Worm (Caenorhabditis elegans) whole organism, early embryonic: ENCODE results near the gene T23G7.2.

Experiments
- B0310.2 ChIP-seq: sonication (generic microtip); optimal IDR thresholded peaks from 2 replicates; lab custom pipeline; 2016; ENCODE audit warnings: mild to moderate bottlenecking, missing genetic modification characterization, missing compliant biosample characterization
- F13C5.2 ChIP-seq: sonication (generic microtip); optimal IDR thresholded peaks from 2 replicates; lab custom pipeline; 2017; ENCODE audit warnings: mild to moderate bottlenecking, missing genetic modification characterization, inconsistent platforms, missing compliant biosample characterization
- aly-1 ChIP-seq: sonication (generic microtip); optimal IDR thresholded peaks from 2 replicates; lab custom pipeline; 2016; ENCODE audit warnings: missing genetic modification characterization, missing compliant biosample characterization
- ama-1 ChIP-seq: fragments of 150-350 bp; optimal IDR thresholded peaks from 2 replicates; lab custom pipeline; 2014
- ceh-13 ChIP-seq: fragments of 200-800 bp; sonication (Bioruptor generic); optimal IDR thresholded peaks from 2 replicates; lab custom pipeline; 2018; ENCODE audit warnings: mild to moderate bottlenecking, missing genetic modification characterization, missing compliant biosample characterization
- ceh-36 ChIP-seq: sonication (generic microtip); optimal IDR thresholded peaks from 2 replicates; lab custom pipeline; 2016; ENCODE audit warnings: missing genetic modification characterization, inconsistent platforms, missing compliant biosample characterization
- ets-7 ChIP-seq: sonication (generic microtip); optimal IDR thresholded peaks from 2 replicates; lab custom pipeline; 2016; ENCODE audit warnings: missing genotype, missing genetic modification characterization, missing compliant biosample characterization
- flt-1 ChIP-seq: fragments of 200-800 bp; sonication (Bioruptor generic); IDR thresholded peaks from 2 replicates; pipeline ENCODE4 v1.3.6; 2022; ENCODE audit warnings: missing genetic modification characterization, missing compliant biosample characterization
- hmbx-1 ChIP-seq: sonication (generic microtip); optimal IDR thresholded peaks from 2 replicates; lab custom pipeline; 2016; ENCODE audit warnings: mild to moderate bottlenecking, missing genetic modification characterization, missing compliant biosample characterization
- hmg-4 ChIP-seq: fragments of 200-800 bp; sonication (Bioruptor generic); optimal IDR thresholded peaks from 2 replicates; lab custom pipeline; 2018; ENCODE audit warnings: mild to moderate bottlenecking, missing genetic modification characterization, missing compliant biosample characterization
- hnd-1 ChIP-seq: sonication (generic microtip); optimal IDR thresholded peaks from 2 replicates; lab custom pipeline; 2016; ENCODE audit warnings: missing genetic modification characterization, missing compliant biosample characterization
- pes-1 ChIP-seq: fragments of 200-800 bp; sonication (Bioruptor generic); IDR thresholded peaks from 2 replicates; pipeline ENCODE4 v1.3.6; 2022; ENCODE audit warnings: missing genetic modification reagents, missing genetic modification characterization, missing compliant biosample characterization
- scrt-1 ChIP-seq: fragments of 200-800 bp; sonication (Bioruptor generic); IDR thresholded peaks from 2 replicates; pipeline ENCODE4 v1.3.6; 2022; ENCODE audit warnings: missing genetic modification characterization, missing compliant biosample characterization
- sea-1 ChIP-seq: fragments of 200-800 bp; sonication (Bioruptor generic); conservative IDR thresholded peaks from 2 replicates; pipeline ENCODE4 v1.3.6; 2022; ENCODE audit warnings: missing genetic modification characterization, missing compliant biosample characterization
- tbx-11 ChIP-seq: fragments of 200-800 bp; sonication (Bioruptor generic); IDR thresholded peaks from 2 replicates; pipeline ENCODE4 v1.3.6; 2022; ENCODE audit warnings: missing genetic modification characterization, missing compliant biosample characterization
- tbx-37 ChIP-seq: fragments of 200-800 bp; sonication (Bioruptor generic); conservative IDR thresholded peaks from 2 replicates; pipeline ENCODE4 v1.3.6; 2022; ENCODE audit warnings: missing genetic modification reagents, missing genetic modification characterization, missing compliant biosample characterization
- tra-4 ChIP-seq: sonication (generic microtip); optimal IDR thresholded peaks from 2 replicates; lab custom pipeline; 2017; ENCODE audit warnings: missing genetic modification characterization, missing compliant biosample characterization

T23G7.2 gene

ce11 chrII:9163348-9163747 is 9.4 kb downstream of the T23G7.2 start:
- peak; percentile 26 for TF ChIP-seq ama-1 (lab: Kevin White, UChicago)
- TF ChIP-seq hmbx-1: no peak

- TF ChIP-seq flt-1 (GFP tag; lab: Robert Waterston, UW) (no peak), tra-4 (tag; lab: Kevin White, UChicago) (no peak), ets-7 (tag; lab: Kevin White, UChicago) (no peak), aly-1 (tag; lab: Kevin White, UChicago) (no peak), F13C5.2 (tag; lab: Kevin White, UChicago) (no peak), B0310.2 (tag; lab: Kevin White, UChicago) (no peak), hmbx-1 (no peak), ama-1 (lab: Kevin White, UChicago) (no peak), hmg-4 (GFP tag; lab: Kevin White, UChicago) (no peak), ceh-36 (tag; lab: Kevin White, UChicago) (no peak), sea-1 (GFP tag; lab: Robert Waterston, UW) (no peak), tbx-37 (GFP tag; lab: Robert Waterston, UW) (no peak), scrt-1 (no peak)
Observed at ce11 chrII:9161023-9161422, 11.7 kb downstream of the T23G7.2 start, which contains the start of gene rhy-1. TSS of gene rhy-1 (plus strand) at chrII:9161379.

DNA sequence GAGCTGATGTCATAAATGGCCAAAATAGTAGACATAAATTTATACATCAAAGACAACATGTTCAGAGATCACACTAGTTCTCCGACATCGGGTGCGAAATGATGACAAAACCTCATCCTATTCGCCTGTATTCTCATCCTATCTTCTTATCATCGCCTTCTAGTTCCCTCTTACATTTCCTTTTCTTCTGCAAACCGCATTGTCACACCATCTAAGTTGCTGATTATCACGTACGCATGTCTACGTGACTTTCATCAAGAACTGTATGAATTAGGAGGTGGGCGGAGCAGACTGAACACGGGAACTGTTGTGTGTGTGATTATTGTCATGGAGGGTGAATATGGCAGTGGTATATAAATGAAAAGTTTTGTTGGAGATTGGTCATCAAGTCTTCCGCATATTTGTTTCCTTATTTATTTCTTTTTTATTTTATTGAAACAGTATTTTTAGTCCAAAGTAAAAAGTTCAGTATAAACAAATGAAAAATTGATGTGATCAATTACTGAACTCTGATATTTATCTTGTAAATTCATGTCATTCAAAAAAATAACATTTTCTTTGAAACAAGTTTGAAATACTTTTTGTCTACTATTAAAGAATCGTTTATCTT is 12.4 kb downstream of the T23G7.2 start:
- TF ChIP-seq scrt-1: no peak
- TF ChIP-seq F13C5.2 (tag; lab: Kevin White, UChicago): no peak
- TF ChIP-seq tbx-37 (GFP tag; lab: Robert Waterston, UW): no peak
- no peak for TF ChIP-seq tbx-11 (GFP tag; lab: Robert Waterston, UW)
- no peak for TF ChIP-seq B0310.2 (tag; lab: Kevin White, UChicago)
- no peak for TF ChIP-seq hmg-4 (GFP tag; lab: Kevin White, UChicago)
- no peak for TF ChIP-seq hmbx-1
- no peak for TF ChIP-seq ama-1 (lab: Kevin White, UChicago)
- no peak for TF ChIP-seq ceh-13 (GFP tag; lab: Kevin White, UChicago)
- TF ChIP-seq ets-7 (tag; lab: Kevin White, UChicago): no peak
- TF ChIP-seq aly-1 (tag; lab: Kevin White, UChicago): no peak
- no peak for TF ChIP-seq ceh-36 (tag; lab: Kevin White, UChicago)
- no peak for TF ChIP-seq sea-1 (GFP tag; lab: Robert Waterston, UW)
- TF ChIP-seq tra-4 (tag; lab: Kevin White, UChicago): no peak
- TF ChIP-seq flt-1 (GFP tag; lab: Robert Waterston, UW): no peak
- no peak for TF ChIP-seq pes-1 (GFP tag; lab: Robert Waterston, UW)
- no peak for TF ChIP-seq hnd-1 (tag; lab: Kevin White, UChicago)

- TF ChIP-seq B0310.2 (tag; lab: Kevin White, UChicago) (no peak), sea-1 (GFP tag; lab: Robert Waterston, UW) (no peak), flt-1 (GFP tag; lab: Robert Waterston, UW) (no peak), hmg-4 (GFP tag; lab: Kevin White, UChicago) (no peak), hnd-1 (tag; lab: Kevin White, UChicago) (no peak), ama-1 (lab: Kevin White, UChicago) (no peak), tbx-37 (GFP tag; lab: Robert Waterston, UW) (no peak), ceh-36 (tag; lab: Kevin White, UChicago) (no peak)
Observed at ce11 chrII:9158029-9158428, 14.7 kb downstream of the T23G7.2 start, which contains the start of gene oac-54. TSS of gene oac-54 (plus strand) at chrII:9158111.

- TF ChIP-seq aly-1 (tag; lab: Kevin White, UChicago): no peak
- no peak for TF ChIP-seq ets-7 (tag; lab: Kevin White, UChicago)
- TF ChIP-seq ceh-36 (tag; lab: Kevin White, UChicago): no peak
- no peak for TF ChIP-seq hnd-1 (tag; lab: Kevin White, UChicago)
- no peak for TF ChIP-seq pes-1 (GFP tag; lab: Robert Waterston, UW)
- no peak for TF ChIP-seq ama-1 (lab: Kevin White, UChicago)
- no peak for TF ChIP-seq hmg-4 (GFP tag; lab: Kevin White, UChicago)
- TF ChIP-seq ceh-13 (GFP tag; lab: Kevin White, UChicago): no peak
- no peak for TF ChIP-seq hmbx-1
- TF ChIP-seq F13C5.2 (tag; lab: Kevin White, UChicago): no peak
- TF ChIP-seq tra-4 (tag; lab: Kevin White, UChicago): no peak
- no peak for TF ChIP-seq B0310.2 (tag; lab: Kevin White, UChicago)
- TF ChIP-seq scrt-1: no peak
- no peak for TF ChIP-seq sea-1 (GFP tag; lab: Robert Waterston, UW)
- TF ChIP-seq tbx-37 (GFP tag; lab: Robert Waterston, UW): no peak
- no peak for TF ChIP-seq tbx-11 (GFP tag; lab: Robert Waterston, UW)
- no peak for TF ChIP-seq flt-1 (GFP tag; lab: Robert Waterston, UW)
Observed at ce11 chrII:9157125-9157524, 15.6 kb downstream of the T23G7.2 start.

DNA sequence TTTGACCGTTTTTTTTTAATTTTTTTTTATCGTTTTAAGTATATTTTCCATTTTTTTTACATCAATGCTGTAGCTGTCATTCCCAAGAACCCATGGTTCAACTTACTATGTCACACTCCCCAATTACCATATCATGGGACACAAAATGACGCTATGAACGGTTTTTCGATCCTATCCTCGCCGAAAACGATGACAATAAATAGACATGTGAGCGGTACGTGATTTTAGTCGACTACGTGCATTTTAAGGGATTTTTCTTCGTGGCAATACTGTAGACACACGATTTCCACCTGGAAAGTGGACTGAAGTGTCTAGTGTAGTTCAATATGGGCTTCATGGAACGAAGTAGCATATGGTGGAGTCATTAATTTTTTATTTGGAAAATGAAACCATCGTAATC is 16.5 kb downstream of the T23G7.2 start:
- TF ChIP-seq ama-1 (lab: Kevin White, UChicago) (no peak), hmbx-1 (no peak), F13C5.2 (tag; lab: Kevin White, UChicago) (no peak), aly-1 (tag; lab: Kevin White, UChicago) (no peak), tbx-11 (GFP tag; lab: Robert Waterston, UW) (no peak), ceh-36 (tag; lab: Kevin White, UChicago) (no peak), ceh-13 (GFP tag; lab: Kevin White, UChicago) (no peak), flt-1 (GFP tag; lab: Robert Waterston, UW) (no peak), ets-7 (tag; lab: Kevin White, UChicago) (no peak), scrt-1 (no peak), sea-1 (GFP tag; lab: Robert Waterston, UW) (no peak), tbx-37 (GFP tag; lab: Robert Waterston, UW) (no peak), hnd-1 (tag; lab: Kevin White, UChicago) (no peak)

ce11 chrII:9154339-9154738 is 18.4 kb downstream of the T23G7.2 start:
- TF ChIP-seq flt-1 (GFP tag; lab: Robert Waterston, UW) (no peak), scrt-1 (no peak), B0310.2 (tag; lab: Kevin White, UChicago) (no peak), ama-1 (lab: Kevin White, UChicago) (no peak), F13C5.2 (tag; lab: Kevin White, UChicago) (no peak), ceh-13 (GFP tag; lab: Kevin White, UChicago) (no peak), tbx-37 (GFP tag; lab: Robert Waterston, UW) (no peak), tbx-11 (GFP tag; lab: Robert Waterston, UW) (no peak), ceh-36 (tag; lab: Kevin White, UChicago) (no peak), aly-1 (tag; lab: Kevin White, UChicago) (no peak), sea-1 (GFP tag; lab: Robert Waterston, UW) (no peak), tra-4 (tag; lab: Kevin White, UChicago) (no peak), hmg-4 (GFP tag; lab: Kevin White, UChicago) (no peak), hnd-1 (tag; lab: Kevin White, UChicago) (no peak), pes-1 (GFP tag; lab: Robert Waterston, UW) (no peak), ets-7 (tag; lab: Kevin White, UChicago) (no peak), hmbx-1 (no peak)
